Worm (Caenorhabditis elegans): Measurements from ENCODE around the gene din-1.
A peak's percentile ranks its signal among the peaks of the same experiment; 100 is the strongest.

Gene din-1

ce11 chrII:11577397-11577796 lies 56.0 kb downstream of the din-1 start, which contains the start of gene pcs-1:
pcs-1 (minus strand) TSS chrII:11577740.
- TF ChIP-seq ets-4 (GFP tag; optimal IDR thresholded peaks at IDR 0.05) (no peak), Y79H2A.3 (GFP tag; conservative IDR thresholded peaks at IDR 0.05) (no peak), Y95B8A.8 (GFP tag; IDR thresholded peaks at IDR 0.05) (no peak), nhr-80 (tag; optimal IDR thresholded peaks at IDR 0.05) (peak; percentile 7), nhr-120 (GFP tag; IDR thresholded peaks at IDR 0.05) (no peak)

- TF ChIP-seq lsl-1 (GFP tag; optimal IDR thresholded peaks at IDR 0.05) (peak; percentile 89), hlh-26 (GFP tag; conservative IDR thresholded peaks at IDR 0.05) (no peak), ztf-6 (GFP tag; IDR thresholded peaks at IDR 0.05) (no peak), xnd-1 (tag; optimal IDR thresholded peaks at IDR 0.05) (peak; percentile 62), ztf-18 (tag; optimal IDR thresholded peaks at IDR 0.05) (no peak), F37B4.10 (GFP tag; IDR thresholded peaks at IDR 0.05) (no peak), madf-8 (GFP tag; conservative IDR thresholded peaks at IDR 0.05) (no peak), B0336.3 (GFP tag; IDR thresholded peaks at IDR 0.05) (no peak), efl-1 (GFP tag; optimal IDR thresholded peaks at IDR 0.05) (peak; percentile 39), F33H1.4 (GFP tag; IDR thresholded peaks at IDR 0.05) (peak; percentile 84), dpl-1 (GFP tag; optimal IDR thresholded peaks at IDR 0.05) (peak; percentile 9), tlf-1 (GFP tag; optimal IDR thresholded peaks at IDR 0.05) (no peak), let-607 (tag; optimal IDR thresholded peaks at IDR 0.05) (no peak), hsf-1 (GFP tag; IDR thresholded peaks at IDR 0.05) (no peak), Y67H2A.10 (GFP tag; conservative IDR thresholded peaks at IDR 0.05) (no peak), madf-6 (GFP tag; IDR thresholded peaks at IDR 0.05) (peak; percentile 79), D2030.7 (GFP tag; IDR thresholded peaks at IDR 0.05) (0 out of 2 replicates have a peak, but pooled peaks have one; percentile 12), lin-54 (GFP tag; optimal IDR thresholded peaks at IDR 0.05) (peak; percentile 74), F49E8.2 (tag; optimal IDR thresholded peaks at IDR 0.05; ENCODE audit: insufficient read depth) (peak; percentile 32), ceh-91 (GFP tag; IDR thresholded peaks at IDR 0.05) (0 out of 2 replicates have a peak, but pooled peaks have one; percentile 31)
Observed at ce11 chrII:11572944-11573343, 60.5 kb downstream of the din-1 start, which contains the start of gene F54D5.2. F54D5.2 (plus strand) TSS chrII:11573180.

DNA sequence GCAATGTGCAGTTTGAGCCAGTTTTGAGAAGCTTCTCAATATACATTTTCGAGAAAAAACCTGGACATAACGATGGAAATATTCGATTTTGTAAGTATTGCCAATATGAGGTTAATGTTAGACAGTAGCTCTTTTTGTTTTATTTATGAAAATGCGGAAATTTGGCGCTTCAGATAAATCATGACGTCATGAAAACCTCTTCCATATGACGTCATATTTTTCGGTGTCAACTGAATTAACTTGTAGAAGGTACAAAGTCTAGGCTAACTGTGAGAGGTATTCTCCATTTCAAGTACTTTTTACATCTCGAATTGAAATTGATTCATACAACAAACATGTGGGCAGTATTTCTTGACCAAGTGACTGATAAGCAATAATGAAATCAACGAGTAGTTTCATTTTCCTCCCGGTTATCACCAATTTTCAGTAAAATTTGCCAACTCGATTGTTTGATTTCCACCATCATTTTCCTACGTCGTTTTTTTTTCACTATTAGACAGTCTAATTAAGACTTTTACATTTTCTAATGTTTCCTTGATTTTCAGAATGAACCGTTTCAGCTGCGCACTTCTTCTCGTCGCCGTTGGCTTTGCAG lies 62.1 kb downstream of the din-1 start, which contains the start of gene F54D5.3:
F54D5.3 (plus strand) TSS at position 546 of the 595 bp plus-strand sequence.
- TF ChIP-seq B0019.2 (GFP tag; conservative IDR thresholded peaks at IDR 0.05) (no peak), atf-7 (tag; optimal IDR thresholded peaks at IDR 0.05) (peak; percentile 42), nhr-80 (tag; optimal IDR thresholded peaks at IDR 0.05) (peak; percentile 65)

ce11 chrII:11569213-11569868 lies 64.1 kb downstream of the din-1 start, which contains the start of the genes F54D5.23 and F54D5.4:
F54D5.23 (minus strand) TSS chrII:11569287.
F54D5.4 (plus strand) TSS chrII:11569818.
- TF ChIP-seq nhr-80 (tag; optimal IDR thresholded peaks at IDR 0.05), result peak; percentile 57
- TF ChIP-seq C17E4.6 (GFP tag; IDR thresholded peaks at IDR 0.05), result no peak

- TF ChIP-seq madf-8 (GFP tag; conservative IDR thresholded peaks at IDR 0.05) (no peak), ets-4 (GFP tag; optimal IDR thresholded peaks at IDR 0.05) (no peak), mel-28 (tag; optimal IDR thresholded peaks at IDR 0.05; ENCODE audit: borderline replicate concordance) (no peak), nfyb-1 (GFP tag; IDR thresholded peaks at IDR 0.05) (no peak), ztf-25 (GFP tag; IDR thresholded peaks at IDR 0.05) (no peak), ZK185.1 (tag; optimal IDR thresholded peaks at IDR 0.05; ENCODE audit: poor library complexity, severe bottlenecking) (no peak), aptf-3 (GFP tag; IDR thresholded peaks at IDR 0.05) (no peak), sdz-38 (tag; optimal IDR thresholded peaks at IDR 0.05) (no peak), pbrm-1 (GFP tag; IDR thresholded peaks at IDR 0.05) (no peak)
Observed at ce11 chrII:11568670-11569069, 64.7 kb downstream of the din-1 start.
